Worm (Caenorhabditis elegans) whole organism, mixed stage, embryonic: ENCODE measurements around the gene pcn-1.

Source experiments
- ces-1 ChIP-seq: fragments of 150-350 bp; optimal IDR thresholded peaks from 2 replicates; lab custom pipeline; 2014; ENCODE audit warnings: missing biosample characterization, missing genetic modification reagents, missing genetic modification characterization
- elt-3 ChIP-seq: fragments of 150-350 bp; optimal IDR thresholded peaks from 2 replicates; lab custom pipeline; 2014; ENCODE audit warnings: missing biosample characterization, missing genetic modification characterization
- mep-1 ChIP-seq: fragments of 150-350 bp; optimal IDR thresholded peaks from 2 replicates; lab custom pipeline; 2017; ENCODE audit warnings: missing biosample characterization, missing genetic modification reagents, missing genetic modification characterization, inconsistent platforms
- nhr-12 ChIP-seq: fragments of 150-350 bp; optimal IDR thresholded peaks from 2 replicates; lab custom pipeline; 2014; ENCODE audit warnings: missing biosample characterization, missing genetic modification characterization
- nhr-76 ChIP-seq: sonication (generic microtip); optimal IDR thresholded peaks from 2 replicates; lab custom pipeline; 2017; ENCODE audit warnings: missing biosample characterization, missing genetic modification characterization
- pha-4 ChIP-seq: fragments of 150-350 bp; optimal IDR thresholded peaks from 2 replicates; lab custom pipeline; 2018; ENCODE audit warnings: missing biosample characterization, missing genetic modification reagents, missing genetic modification characterization
- sptf-1 ChIP-seq: sonication (generic microtip); optimal IDR thresholded peaks from 2 replicates; lab custom pipeline; 2017; ENCODE audit warnings: mild to moderate bottlenecking, missing genetic modification characterization, moderate library complexity, missing compliant biosample characterization
- unc-39 ChIP-seq: fragments of 150-350 bp; optimal IDR thresholded peaks from 2 replicates; lab custom pipeline; 2014; ENCODE audit warnings: missing biosample characterization, missing genetic modification characterization

DNA sequence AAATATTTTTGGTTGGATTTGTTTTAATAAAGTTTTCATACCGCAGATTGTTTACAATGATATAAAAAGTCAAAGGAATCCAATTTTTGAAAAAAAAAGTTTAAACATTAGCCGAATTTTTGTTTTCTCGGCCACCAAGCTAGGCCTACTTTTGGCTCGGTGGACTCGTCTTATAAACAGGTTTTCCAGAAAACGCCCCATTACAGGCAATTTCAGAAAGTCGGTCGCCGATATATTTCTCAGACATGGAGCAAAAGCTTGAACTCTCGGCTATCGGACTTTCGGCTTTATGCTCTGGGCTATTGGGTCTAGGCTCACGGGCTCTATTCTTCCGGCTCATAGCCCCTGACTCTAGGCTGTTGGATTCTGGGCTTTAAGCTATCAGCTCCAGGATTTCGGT, 33.8 kb upstream of the pcn-1 start:
- TF ChIP-seq mep-1 (tag; lab: Kevin White, UChicago) = no peak
- no peak for TF ChIP-seq pha-4 (tag; lab: Kevin White, UChicago)
- TF ChIP-seq nhr-12 (tag; lab: Kevin White, UChicago) = no peak
- no peak for TF ChIP-seq sptf-1 (tag; lab: Kevin White, UChicago)
- no peak for TF ChIP-seq nhr-76 (tag; lab: Kevin White, UChicago)
- TF ChIP-seq unc-39 (tag; lab: Kevin White, UChicago) = no peak
- TF ChIP-seq ces-1 = no peak
- TF ChIP-seq elt-3 = no peak
